Fruit fly (Drosophila melanogaster): Measurements from ENCODE around the gene CG31659.

DNA sequence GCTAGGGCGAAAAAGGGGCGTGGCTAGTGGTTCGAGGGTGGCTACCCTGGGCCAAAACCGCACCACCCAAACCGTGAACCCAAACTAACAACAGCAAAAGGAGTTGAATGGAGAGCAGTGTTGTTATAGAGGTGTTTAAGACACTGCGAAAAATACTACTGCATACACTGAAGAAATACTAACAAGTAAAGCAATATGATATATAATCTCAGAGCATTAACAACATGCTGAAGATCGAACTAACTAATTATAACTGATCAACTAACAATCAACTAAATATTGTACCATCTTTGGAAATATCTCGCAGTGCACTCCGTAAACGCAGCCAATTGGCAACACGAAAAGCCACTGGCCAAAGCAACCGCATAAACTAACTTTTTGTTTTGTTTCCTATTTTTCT lies 34.0 kb upstream of the CG31659 start:
- no peak for TF ChIP-seq usp (GFP tag; optimal IDR thresholded peaks at IDR 0.05)
- no peak for TF ChIP-seq psq (optimal IDR thresholded peaks at IDR 0.05)
- no peak for TF ChIP-seq EcR (GFP tag; optimal IDR thresholded peaks at IDR 0.05)

Measured in whole organism.